Fruit fly (Drosophila melanogaster) whole organism, embryonic: ENCODE results near the gene Abca3.
A peak's percentile ranks its signal among the peaks of the same experiment; 100 is the strongest.

Experiments used
- Abd-B ChIP-seq: fragments of 200-800 bp; sonication (Bioruptor generic); optimal IDR thresholded peaks from 2 replicates; lab custom pipeline; 2018; ENCODE audit warnings: missing biosample characterization, mild to moderate bottlenecking, missing genetic modification characterization, moderate library complexity
- Ada2b ChIP-seq: fragments of 200-800 bp; sonication (Bioruptor generic); IDR thresholded peaks from 2 replicates; pipeline ENCODE4 v1.3.6; 2022; ENCODE audit warnings: missing biosample characterization, missing genetic modification characterization
- CG10959 ChIP-seq: fragments of 200-800 bp; sonication (Bioruptor generic); IDR thresholded peaks from 2 replicates; pipeline ENCODE4 v1.3.6; 2022; ENCODE audit warnings: missing biosample characterization, missing genetic modification characterization
- CG13424 ChIP-seq: fragments of 200-800 bp; sonication (Bioruptor generic); optimal IDR thresholded peaks from 2 replicates; lab custom pipeline; 2019; ENCODE audit warnings: missing biosample characterization, mild to moderate bottlenecking, missing genetic modification characterization, moderate library complexity
- CG17359 ChIP-seq: fragments of 200-800 bp; sonication (Bioruptor generic); optimal IDR thresholded peaks from 3 replicates; lab custom pipeline; 2018; ENCODE audit warnings: missing biosample characterization, mild to moderate bottlenecking, missing genetic modification characterization, moderate library complexity
- CG18011 ChIP-seq: fragments of 200-800 bp; sonication (Bioruptor generic); optimal IDR thresholded peaks from 2 replicates; lab custom pipeline; 2017; ENCODE audit warnings: missing biosample characterization, missing genetic modification characterization, mild to moderate bottlenecking, moderate library complexity, missing genotype
- CG18599 ChIP-seq: fragments of 200-800 bp; sonication (Bioruptor generic); optimal IDR thresholded peaks from 3 replicates; lab custom pipeline; 2017; ENCODE audit warnings: missing biosample characterization, missing genetic modification characterization, mild to moderate bottlenecking, moderate library complexity, missing genetic modification reagents
- CG2202 ChIP-seq: fragments of 200-800 bp; sonication (Bioruptor generic); optimal IDR thresholded peaks from 2 replicates; lab custom pipeline; 2018; ENCODE audit warnings: missing biosample characterization, mild to moderate bottlenecking, missing genetic modification characterization
- CG3163 ChIP-seq: fragments of 200-800 bp; sonication (Bioruptor generic); optimal IDR thresholded peaks from 3 replicates; lab custom pipeline; 2016; ENCODE audit warnings: missing biosample characterization, missing genetic modification characterization
- CG3847 ChIP-seq: fragments of 200-800 bp; sonication (Bioruptor generic); IDR thresholded peaks from 2 replicates; pipeline ENCODE4 v1.3.6; 2022; ENCODE audit warnings: missing biosample characterization, missing genetic modification characterization
- CG4328 ChIP-seq: fragments of 200-800 bp; sonication (Bioruptor generic); optimal IDR thresholded peaks from 3 replicates; lab custom pipeline; 2017; ENCODE audit warnings: missing biosample characterization, missing genetic modification reagents, missing genetic modification characterization
- CG6689 ChIP-seq: fragments of 200-800 bp; sonication (Bioruptor generic); IDR thresholded peaks from 2 replicates; pipeline ENCODE4 v1.3.6; 2022; ENCODE audit warnings: missing biosample characterization, missing genetic modification characterization
- CG7745 ChIP-seq: fragments of 200-800 bp; sonication (Bioruptor generic); optimal IDR thresholded peaks from 2 replicates; lab custom pipeline; 2018; ENCODE audit warnings: missing biosample characterization, mild to moderate bottlenecking, missing genetic modification characterization, moderate library complexity
- CG7839 ChIP-seq: fragments of 200-800 bp; sonication (Bioruptor generic); optimal IDR thresholded peaks from 3 replicates; lab custom pipeline; 2018; ENCODE audit warnings: missing biosample characterization, mild to moderate bottlenecking, missing genetic modification characterization, moderate library complexity
- CG7928 ChIP-seq: fragments of 200-800 bp; sonication (Bioruptor generic); optimal IDR thresholded peaks from 2 replicates; lab custom pipeline; 2017; ENCODE audit warnings: missing biosample characterization, mild to moderate bottlenecking, missing genetic modification characterization
- CG8290 ChIP-seq, 3 experiments: fragments of 200-800 bp; sonication (Bioruptor generic); optimal IDR thresholded peaks; 2 replicates each; lab custom pipeline; 2016 to 2019; ENCODE audit warnings: missing biosample characterization in 3 of 3, missing genetic modification characterization in 3 of 3, mild to moderate bottlenecking in 2 of 3, moderate library complexity in 1 of 3
- CTCF ChIP-seq: fragments of 200-800 bp; sonication (Bioruptor generic); optimal IDR thresholded peaks from 2 replicates; lab custom pipeline; 2017; ENCODE audit warnings: missing biosample characterization, mild to moderate bottlenecking, missing genetic modification characterization, moderate library complexity
- Elba2 ChIP-seq: fragments of 200-800 bp; sonication (Bioruptor generic); optimal IDR thresholded peaks from 3 replicates; lab custom pipeline; 2016; ENCODE audit warnings: missing biosample characterization, missing genetic modification characterization
- Gsc ChIP-seq: fragments of 200-800 bp; sonication (Bioruptor generic); IDR thresholded peaks from 2 replicates; pipeline ENCODE4 v1.3.6; 2022; ENCODE audit warnings: missing biosample characterization, missing genetic modification characterization
- HmgD ChIP-seq: fragments of 200-800 bp; sonication (Bioruptor generic); optimal IDR thresholded peaks from 3 replicates; lab custom pipeline; 2016; ENCODE audit warnings: missing biosample characterization, missing genetic modification characterization
- Jarid2 ChIP-seq: fragments of 200-800 bp; sonication (Bioruptor generic); optimal IDR thresholded peaks from 3 replicates; lab custom pipeline; 2017; ENCODE audit warnings: mild to moderate bottlenecking, missing biosample characterization, missing genetic modification reagents, missing genetic modification characterization
- Neu2 ChIP-seq: fragments of 200-800 bp; sonication (Bioruptor generic); optimal IDR thresholded peaks from 3 replicates; lab custom pipeline; 2016; ENCODE audit warnings: missing biosample characterization, missing genetic modification characterization, borderline replicate concordance
- NfI ChIP-seq: fragments of 200-800 bp; sonication (Bioruptor generic); optimal IDR thresholded peaks from 3 replicates; lab custom pipeline; 2018; ENCODE audit warnings: missing biosample characterization, mild to moderate bottlenecking, missing genetic modification characterization, moderate library complexity
- Side ChIP-seq: fragments of 200-800 bp; sonication (Bioruptor generic); optimal IDR thresholded peaks from 2 replicates; lab custom pipeline; 2016; ENCODE audit warnings: missing biosample characterization, missing genetic modification characterization
- Spps ChIP-seq: fragments of 200-800 bp; sonication (Bioruptor generic); optimal IDR thresholded peaks from 2 replicates; lab custom pipeline; 2018; ENCODE audit warnings: missing biosample characterization, mild to moderate bottlenecking, missing genetic modification characterization
- Tbp ChIP-seq: fragments of >200 bp; optimal IDR thresholded peaks from 2 replicates; lab custom pipeline; 2018; ENCODE audit warnings: missing biosample characterization, missing genetic modification characterization
- Xbp1 ChIP-seq: fragments of 200-800 bp; sonication (Bioruptor generic); optimal IDR thresholded peaks from 3 replicates; lab custom pipeline; 2016; ENCODE audit warnings: missing biosample characterization, mild to moderate bottlenecking, missing genetic modification characterization
- abd-A ChIP-seq: fragments of 200-800 bp; sonication (Bioruptor generic); optimal IDR thresholded peaks from 3 replicates; lab custom pipeline; 2019; ENCODE audit warnings: missing biosample characterization, mild to moderate bottlenecking, missing genetic modification characterization, moderate library complexity
- cad ChIP-seq: fragments of >200 bp; optimal IDR thresholded peaks from 2 replicates; lab custom pipeline; 2017; ENCODE audit warnings: missing biosample characterization, missing genetic modification characterization
- crc ChIP-seq: fragments of 200-800 bp; sonication (Bioruptor generic); optimal IDR thresholded peaks from 2 replicates; lab custom pipeline; 2016; ENCODE audit warnings: missing biosample characterization, missing genetic modification characterization
- da ChIP-seq: fragments of 200-800 bp; sonication (Bioruptor generic); optimal IDR thresholded peaks from 2 replicates; lab custom pipeline; 2016; ENCODE audit warnings: missing biosample characterization, missing genetic modification characterization
- danr ChIP-seq: fragments of 200-800 bp; sonication (Bioruptor generic); IDR thresholded peaks from 2 replicates; pipeline ENCODE4 v1.3.6; 2022; ENCODE audit warnings: missing biosample characterization, missing genetic modification characterization
- gfzf ChIP-seq: fragments of 200-800 bp; sonication (Bioruptor generic); optimal IDR thresholded peaks from 2 replicates; lab custom pipeline; 2016; ENCODE audit warnings: missing biosample characterization, mild to moderate bottlenecking, missing genetic modification characterization, moderate library complexity
- grau ChIP-seq: fragments of 200-800 bp; optimal IDR thresholded peaks from 3 replicates; lab custom pipeline; 2019; ENCODE audit warnings: missing biosample characterization, mild to moderate bottlenecking, missing genetic modification characterization, moderate library complexity
- gro ChIP-seq: fragments of 200-800 bp; sonication (Bioruptor generic); optimal IDR thresholded peaks from 2 replicates; lab custom pipeline; 2016; ENCODE audit warnings: missing biosample characterization, missing genetic modification characterization
- hbn ChIP-seq: fragments of 200-800 bp; sonication (Bioruptor generic); IDR thresholded peaks from 2 replicates; pipeline ENCODE4 v1.3.6; 2022; ENCODE audit warnings: missing biosample characterization, missing genetic modification characterization; ENCODE audit not compliant: partially characterized antibody
- inv ChIP-seq: fragments of 200-800 bp; sonication (Bioruptor generic); IDR thresholded peaks from 2 replicates; pipeline ENCODE4 v1.3.6; 2022; ENCODE audit warnings: missing biosample characterization, missing genetic modification characterization; ENCODE audit not compliant: partially characterized antibody
- kni ChIP-seq: fragments of 200-800 bp; sonication (Bioruptor generic); optimal IDR thresholded peaks from 3 replicates; lab custom pipeline; 2017; ENCODE audit warnings: mild to moderate bottlenecking, missing biosample characterization, missing genetic modification reagents, missing genetic modification characterization
- otp ChIP-seq: fragments of 200-800 bp; sonication (Bioruptor generic); IDR thresholded peaks from 3 replicates; pipeline ENCODE4, ENCODE4 v1.3.6; 2022; ENCODE audit warnings: missing biosample characterization, missing genetic modification characterization
- pfk ChIP-seq: fragments of 200-800 bp; sonication (Bioruptor generic); optimal IDR thresholded peaks from 2 replicates; lab custom pipeline; 2018; ENCODE audit warnings: missing biosample characterization, mild to moderate bottlenecking, missing genetic modification characterization, moderate library complexity
- ranshi ChIP-seq: fragments of 200-800 bp; sonication (Bioruptor generic); IDR thresholded peaks from 2 replicates; pipeline ENCODE4 v1.3.6; 2022; ENCODE audit warnings: missing biosample characterization, missing genetic modification characterization
- row ChIP-seq: fragments of 200-800 bp; sonication (Bioruptor generic); IDR thresholded peaks from 3 replicates; pipeline ENCODE4 v1.3.6; 2022; ENCODE audit warnings: missing biosample characterization, missing genetic modification characterization
- salm ChIP-seq: fragments of 200-800 bp; sonication (Bioruptor generic); optimal IDR thresholded peaks from 2 replicates; lab custom pipeline; 2018; ENCODE audit warnings: missing biosample characterization, mild to moderate bottlenecking, missing genetic modification characterization
- sim ChIP-seq: fragments of 200-800 bp; sonication (Bioruptor generic); IDR thresholded peaks from 2 replicates; pipeline ENCODE4 v1.3.6; 2022; ENCODE audit warnings: missing biosample characterization, missing genetic modification characterization
- sisA ChIP-seq: fragments of 200-800 bp; sonication (Bioruptor generic); IDR thresholded peaks from 2 replicates; pipeline ENCODE4 v1.3.6; 2022; ENCODE audit warnings: missing biosample characterization, missing genetic modification characterization
- sqz ChIP-seq: fragments of 200-800 bp; sonication (Bioruptor generic); optimal IDR thresholded peaks from 3 replicates; lab custom pipeline; 2018; ENCODE audit warnings: missing biosample characterization, mild to moderate bottlenecking, missing genetic modification characterization
- vnd ChIP-seq: fragments of 200-800 bp; sonication (Bioruptor generic); IDR thresholded peaks from 3 replicates; pipeline ENCODE4 v1.3.6; 2022; ENCODE audit warnings: missing biosample characterization, missing genetic modification characterization; ENCODE audit not compliant: partially characterized antibody
- wek ChIP-seq: fragments of 200-800 bp; sonication (Bioruptor generic); optimal IDR thresholded peaks from 3 replicates; lab custom pipeline; 2018; ENCODE audit warnings: missing biosample characterization, mild to moderate bottlenecking, missing genetic modification characterization, moderate library complexity
- zen ChIP-seq: fragments of 200-800 bp; sonication (Bioruptor generic); optimal IDR thresholded peaks from 3 replicates; lab custom pipeline; 2018; ENCODE audit warnings: missing biosample characterization, mild to moderate bottlenecking, missing genetic modification characterization, moderate library complexity
- zfh2 ChIP-seq: fragments of 200-800 bp; sonication (Bioruptor generic); optimal IDR thresholded peaks from 2 replicates; lab custom pipeline; 2016; ENCODE audit warnings: missing biosample characterization, missing genetic modification characterization

The Abca3 gene

dm6 chrX:21349800-21350309 is 43.4 kb upstream of the Abca3 start, which contains the start of the genes peng and sol (continued):
- TF ChIP-seq HmgD (GFP tag; lab: Kevin White, UChicago) (peak; percentile 35), CG6689 (GFP tag; lab: Robert Waterston, UW) (peak; percentile 54), hbn (GFP tag; lab: Robert Waterston, UW) (no peak), Jarid2 (no peak), CG3847 (GFP tag; lab: Robert Waterston, UW) (peak; percentile 69), wek (no peak), salm (tag; lab: Kevin White, UChicago) (no peak), da (peak; percentile 12), CTCF (peak; percentile 18), CG4328 (GFP tag; lab: Kevin White, UChicago) (peak; percentile 47), CG7928 (GFP tag; lab: Kevin White, UChicago) (peak; percentile 38), Abd-B (GFP tag; lab: Kevin White, UChicago) (peak; percentile 72), gfzf (peak; percentile 72), abd-A (tag; lab: Kevin White, UChicago) (no peak), CG7745 (tag; lab: Kevin White, UChicago) (no peak), sisA (peak; percentile 50; the same call in 1 of the 2 replicates), kni (GFP tag; lab: Kevin White, UChicago) (no peak), Spps (no peak), vnd (no peak), crc (GFP tag; lab: Kevin White, UChicago) (peak; percentile 45), CG10959 (GFP tag; lab: Robert Waterston, UW) (no peak), row (GFP tag; lab: Robert Waterston, UW) (peak; percentile 87), CG13424 (tag; lab: Kevin White, UChicago) (peak; percentile 74), Xbp1 (GFP tag; lab: Kevin White, UChicago) (peak; percentile 84), gro (peak; percentile 58), zfh2 (peak; percentile 78), CG2202 (tag; lab: Kevin White, UChicago) (peak; percentile 34), danr (GFP tag; lab: Robert Waterston, UW) (peak; percentile 45; the same call in 1 of the 2 replicates), sim (GFP tag; lab: Robert Waterston, UW) (no peak), Tbp (no peak), inv (GFP tag; lab: Robert Waterston, UW) (no peak), CG17359 (tag; lab: Kevin White, UChicago) (peak; percentile 60), CG7839 (peak; percentile 76), NfI (peak; percentile 69), sqz (no peak), grau (tag; lab: Kevin White, UChicago) (peak; percentile 97), CG8290 (GFP tag; optimal IDR thresholded peaks at IDR 0.05; lab: Kevin White, UChicago) (peak; percentile 100), CG8290 (tag; optimal IDR thresholded peaks at IDR 0.05; lab: Kevin White, UChicago) (peak; percentile 98 to 100), CG3163 (GFP tag; lab: Kevin White, UChicago) (peak; percentile 45), Side (GFP tag; lab: Kevin White, UChicago) (peak; percentile 74), ranshi (GFP tag; lab: Robert Waterston, UW) (peak; percentile 57; the same call in 1 of the 2 replicates), Elba2 (GFP tag; lab: Kevin White, UChicago) (peak; percentile 15), zen (peak; percentile 40), Neu2 (GFP tag; lab: Kevin White, UChicago) (no peak), cad (no peak), Ada2b (GFP tag; lab: Robert Waterston, UW) (peak; percentile 59), otp (GFP tag; lab: Robert Waterston, UW) (no peak), CG18599 (GFP tag; lab: Kevin White, UChicago) (peak; percentile 71), pfk (GFP tag; lab: Kevin White, UChicago) (no peak), Gsc (GFP tag; lab: Robert Waterston, UW) (no peak), CG18011 (peak; percentile 50)
